Fruit fly (Drosophila melanogaster) whole organism, embryonic: ENCODE measurements around the gene TfIIA-S.

ENCODE experiments used
- Atf3 ChIP-seq: fragments of 200-800 bp; sonication (Bioruptor generic); optimal IDR thresholded peaks from 3 replicates; lab custom pipeline; 2016; ENCODE audit warnings: missing biosample characterization, missing genetic modification characterization
- BEAF-32 ChIP-seq: fragments of 200-800 bp; sonication (Bioruptor generic); optimal IDR thresholded peaks from 3 replicates; lab custom pipeline; 2017; ENCODE audit warnings: missing biosample characterization, missing genetic modification characterization, mild to moderate bottlenecking, moderate library complexity, missing genetic modification reagents
- Bteb2 ChIP-seq: fragments of 200-800 bp; sonication (Bioruptor generic); optimal IDR thresholded peaks from 2 replicates; lab custom pipeline; 2016; ENCODE audit warnings: missing biosample characterization, missing genetic modification characterization
- CG10565 ChIP-seq: fragments of 200-800 bp; sonication (Bioruptor generic); optimal IDR thresholded peaks from 3 replicates; lab custom pipeline; 2016; ENCODE audit warnings: missing biosample characterization, mild to moderate bottlenecking, missing genetic modification characterization
- CG10979 ChIP-seq: fragments of 200-800 bp; sonication (Bioruptor generic); optimal IDR thresholded peaks from 2 replicates; lab custom pipeline; 2018; ENCODE audit warnings: missing biosample characterization, mild to moderate bottlenecking, missing genetic modification characterization, moderate library complexity
- CG11398 ChIP-seq: fragments of 200-800 bp; sonication (Bioruptor generic); optimal IDR thresholded peaks from 2 replicates; lab custom pipeline; 2016; ENCODE audit warnings: missing biosample characterization, missing genetic modification characterization
- CG11723 ChIP-seq: fragments of 200-800 bp; sonication (Bioruptor generic); optimal IDR thresholded peaks from 2 replicates; lab custom pipeline; 2017; ENCODE audit warnings: missing biosample characterization, mild to moderate bottlenecking, missing genetic modification characterization
- CG13775 ChIP-seq: fragments of 200-800 bp; sonication (Bioruptor generic); optimal IDR thresholded peaks from 3 replicates; lab custom pipeline; 2017; ENCODE audit warnings: missing biosample characterization, mild to moderate bottlenecking, missing genetic modification characterization
- CG14965 ChIP-seq: fragments of 200-800 bp; sonication (Bioruptor generic); optimal IDR thresholded peaks from 2 replicates; lab custom pipeline; 2016; ENCODE audit warnings: missing biosample characterization, missing genetic modification characterization, borderline replicate concordance
- CG30403 ChIP-seq: fragments of 200-800 bp; sonication (Bioruptor generic); optimal IDR thresholded peaks from 3 replicates; lab custom pipeline; 2016; ENCODE audit warnings: missing biosample characterization, missing genetic modification characterization
- CG31224 ChIP-seq: fragments of 200-800 bp; sonication (Bioruptor generic); IDR thresholded peaks from 2 replicates; pipeline ENCODE4 v1.3.6; 2022; ENCODE audit warnings: missing biosample characterization, missing genetic modification characterization
- CG31441 ChIP-seq: fragments of 200-800 bp; sonication (Bioruptor generic); IDR thresholded peaks from 2 replicates; pipeline ENCODE4 v1.3.6; 2022; ENCODE audit warnings: missing biosample characterization, missing genetic modification characterization
- CG32772 ChIP-seq: fragments of 200-800 bp; sonication (Bioruptor generic); IDR thresholded peaks from 2 replicates; pipeline ENCODE4 v1.3.6; 2022; ENCODE audit warnings: missing biosample characterization, missing genetic modification characterization
- CG34422 ChIP-seq: fragments of 200-800 bp; sonication (Bioruptor generic); IDR thresholded peaks from 3 replicates; pipeline ENCODE4 v1.3.6; 2022; ENCODE audit warnings: missing biosample characterization, missing genetic modification characterization
- CG43689 ChIP-seq: fragments of 200-800 bp; sonication (Bioruptor generic); IDR thresholded peaks from 2 replicates; pipeline ENCODE4 v1.3.6; 2022; ENCODE audit warnings: missing biosample characterization, missing genetic modification characterization
- CG4820 ChIP-seq: fragments of 200-800 bp; sonication (Bioruptor generic); optimal IDR thresholded peaks from 3 replicates; lab custom pipeline; 2016; ENCODE audit warnings: missing biosample characterization, missing genetic modification characterization
- CG5245 ChIP-seq: fragments of 200-800 bp; sonication (Bioruptor generic); optimal IDR thresholded peaks from 3 replicates; lab custom pipeline; 2016; ENCODE audit warnings: missing biosample characterization, missing genetic modification characterization
- CG5953 ChIP-seq: fragments of 200-800 bp; sonication (Bioruptor generic); IDR thresholded peaks from 2 replicates; pipeline ENCODE4 v1.3.6; 2022; ENCODE audit warnings: missing biosample characterization, missing genetic modification characterization
- CG6854 ChIP-seq: fragments of 200-800 bp; sonication (Bioruptor generic); optimal IDR thresholded peaks from 3 replicates; lab custom pipeline; 2017; ENCODE audit warnings: missing biosample characterization, mild to moderate bottlenecking, missing genetic modification characterization
- CG7372 ChIP-seq: fragments of 200-800 bp; sonication (Bioruptor generic); IDR thresholded peaks from 2 replicates; pipeline ENCODE4 v1.3.6; 2022; ENCODE audit warnings: missing biosample characterization, missing genetic modification characterization
- Dek ChIP-seq: fragments of 200-800 bp; sonication (Bioruptor generic); optimal IDR thresholded peaks from 3 replicates; lab custom pipeline; 2019; ENCODE audit warnings: missing biosample characterization, mild to moderate bottlenecking, missing genetic modification characterization, moderate library complexity
- Dip3 ChIP-seq: fragments of 200-800 bp; sonication (Bioruptor generic); optimal IDR thresholded peaks from 3 replicates; lab custom pipeline; 2016; ENCODE audit warnings: missing biosample characterization, missing genetic modification characterization
- E2f1 ChIP-seq: fragments of 200-800 bp; sonication (Bioruptor generic); IDR thresholded peaks from 2 replicates; pipeline ENCODE4 v1.3.6; 2022; ENCODE audit warnings: missing biosample characterization, missing genetic modification characterization
- Fer2 ChIP-seq: fragments of 200-800 bp; sonication (Bioruptor generic); optimal IDR thresholded peaks from 2 replicates; lab custom pipeline; 2018; ENCODE audit warnings: missing biosample characterization, mild to moderate bottlenecking, missing genetic modification characterization, moderate library complexity
- H15 ChIP-seq: fragments of 200-800 bp; sonication (Bioruptor generic); IDR thresholded peaks from 3 replicates; pipeline ENCODE4 v1.3.6; 2022; ENCODE audit warnings: missing biosample characterization, missing genetic modification characterization
- HHEX ChIP-seq: fragments of 200-800 bp; sonication (Bioruptor generic); optimal IDR thresholded peaks from 3 replicates; lab custom pipeline; 2017; ENCODE audit warnings: missing biosample characterization, mild to moderate bottlenecking, missing genetic modification characterization, missing genetic modification reagents
- Hr3 ChIP-seq: fragments of 200-800 bp; sonication (Bioruptor generic); optimal IDR thresholded peaks from 3 replicates; lab custom pipeline; 2016; ENCODE audit warnings: missing biosample characterization, missing genetic modification characterization
- Lpt ChIP-seq: fragments of >200 bp; optimal IDR thresholded peaks from 2 replicates; lab custom pipeline; 2018; ENCODE audit warnings: missing biosample characterization, missing genetic modification characterization
- MESR4 ChIP-seq: fragments of 200-800 bp; sonication (Bioruptor generic); optimal IDR thresholded peaks from 2 replicates; lab custom pipeline; 2018; ENCODE audit warnings: missing biosample characterization, mild to moderate bottlenecking, missing genetic modification characterization, moderate library complexity
- MTF-1 ChIP-seq: fragments of 200-800 bp; sonication (Bioruptor generic); optimal IDR thresholded peaks from 2 replicates; lab custom pipeline; 2018; ENCODE audit warnings: missing biosample characterization, mild to moderate bottlenecking, missing genetic modification characterization, borderline replicate concordance
- Oaz ChIP-seq: fragments of 200-800 bp; sonication (Bioruptor generic); IDR thresholded peaks from 2 replicates; pipeline ENCODE4 v1.3.6; 2022; ENCODE audit warnings: missing biosample characterization, missing genetic modification characterization
- Optix ChIP-seq: fragments of 200-800 bp; sonication (Bioruptor generic); IDR thresholded peaks from 3 replicates; pipeline ENCODE4 v1.3.6; 2022; ENCODE audit warnings: missing biosample characterization, missing genetic modification characterization
- Sox102F ChIP-seq: fragments of 200-800 bp; sonication (Bioruptor generic); optimal IDR thresholded peaks from 2 replicates; lab custom pipeline; 2018; ENCODE audit warnings: missing biosample characterization, mild to moderate bottlenecking, missing genetic modification characterization, moderate library complexity
- Xbp1 ChIP-seq: fragments of 200-800 bp; sonication (Bioruptor generic); optimal IDR thresholded peaks from 3 replicates; lab custom pipeline; 2016; ENCODE audit warnings: missing biosample characterization, mild to moderate bottlenecking, missing genetic modification characterization
- ab ChIP-seq: fragments of 200-800 bp; sonication (Bioruptor generic); optimal IDR thresholded peaks from 2 replicates; lab custom pipeline; 2016; ENCODE audit warnings: missing biosample characterization, missing genetic modification characterization
- az2 ChIP-seq: fragments of 200-800 bp; sonication (Bioruptor generic); optimal IDR thresholded peaks from 3 replicates; lab custom pipeline; 2016; ENCODE audit warnings: missing biosample characterization, missing genetic modification characterization
- chn ChIP-seq: fragments of 200-800 bp; sonication (Bioruptor generic); optimal IDR thresholded peaks from 2 replicates; lab custom pipeline; 2016; ENCODE audit warnings: missing biosample characterization, missing genetic modification characterization
- crp ChIP-seq, 2 experiments: fragments of 200-800 bp; sonication (Bioruptor generic); optimal IDR thresholded peaks; 2 replicates in 1 of 2; 3 replicates in 1 of 2; lab custom pipeline; 2017; ENCODE audit warnings: missing biosample characterization in 2 of 2, missing genetic modification characterization in 2 of 2, mild to moderate bottlenecking in 1 of 2, moderate library complexity in 1 of 2
- dimm ChIP-seq: fragments of 200-800 bp; sonication (Bioruptor generic); IDR thresholded peaks from 2 replicates; pipeline ENCODE4 v1.3.6; 2022; ENCODE audit warnings: missing biosample characterization, missing genetic modification characterization
- fd64A ChIP-seq: fragments of 200-800 bp; sonication (Bioruptor generic); optimal IDR thresholded peaks from 3 replicates; lab custom pipeline; 2018; ENCODE audit warnings: missing biosample characterization, mild to moderate bottlenecking, missing genetic modification characterization
- fru ChIP-seq: fragments of >200 bp; optimal IDR thresholded peaks from 2 replicates; lab custom pipeline; 2017
- gcm2 ChIP-seq: fragments of 200-800 bp; sonication (Bioruptor generic); optimal IDR thresholded peaks from 2 replicates; lab custom pipeline; 2016; ENCODE audit warnings: missing biosample characterization, missing genetic modification characterization
- gt ChIP-seq: fragments of 200-800 bp; sonication (Bioruptor generic); IDR thresholded peaks from 2 replicates; pipeline ENCODE4 v1.3.6; 2022; ENCODE audit warnings: missing biosample characterization, missing genetic modification characterization
- kni ChIP-seq: fragments of 200-800 bp; sonication (Bioruptor generic); optimal IDR thresholded peaks from 3 replicates; lab custom pipeline; 2017; ENCODE audit warnings: mild to moderate bottlenecking, missing biosample characterization, missing genetic modification reagents, missing genetic modification characterization
- lola ChIP-seq, 3 experiments: fragments of >200 bp in 2 of 3; fragments of 200-800 bp in 1 of 3; sonication (Bioruptor generic) in 1 of 3; optimal IDR thresholded peaks; 2 replicates each; lab custom pipeline; 2017 to 2019; ENCODE audit warnings: missing biosample characterization in 3 of 3, missing genetic modification characterization in 3 of 3, mild to moderate bottlenecking in 1 of 3, moderate library complexity in 1 of 3
- mirr ChIP-seq: fragments of 200-800 bp; sonication (Bioruptor generic); optimal IDR thresholded peaks from 3 replicates; lab custom pipeline; 2018; ENCODE audit warnings: missing biosample characterization, mild to moderate bottlenecking, missing genetic modification characterization
- sens-2 ChIP-seq: fragments of 200-800 bp; sonication (Bioruptor generic); IDR thresholded peaks from 2 replicates; pipeline ENCODE4 v1.3.6; 2022; ENCODE audit warnings: missing biosample characterization, missing genetic modification characterization
- slp2 ChIP-seq: fragments of 200-800 bp; sonication (Bioruptor generic); optimal IDR thresholded peaks from 2 replicates; lab custom pipeline; 2016; ENCODE audit warnings: missing biosample characterization, missing genetic modification characterization
- tup ChIP-seq: fragments of 200-800 bp; sonication (Bioruptor generic); optimal IDR thresholded peaks from 2 replicates; lab custom pipeline; 2016; ENCODE audit warnings: missing biosample characterization, mild to moderate bottlenecking, missing genetic modification characterization, moderate library complexity
- twi ChIP-seq: fragments of 200-800 bp; optimal IDR thresholded peaks from 2 replicates; lab custom pipeline; 2019; ENCODE audit warnings: missing biosample characterization, mild to moderate bottlenecking, missing genetic modification characterization, moderate library complexity
- unc-4 ChIP-seq: fragments of 200-800 bp; sonication (Bioruptor generic); IDR thresholded peaks from 2 replicates; pipeline ENCODE4 v1.3.6; 2022; ENCODE audit warnings: missing biosample characterization, missing genetic modification characterization; ENCODE audit not compliant: partially characterized antibody
- zfh2 ChIP-seq: fragments of 200-800 bp; sonication (Bioruptor generic); optimal IDR thresholded peaks from 2 replicates; lab custom pipeline; 2016; ENCODE audit warnings: missing biosample characterization, missing genetic modification characterization

Gene TfIIA-S

dm6 chr3R:23887096-23887421 is 3.8 kb downstream of the TfIIA-S start (continued):
- TF ChIP-seq unc-4 (no peak), Hr3 (peak; percentile 94), CG11398 (GFP tag; lab: Kevin White, UChicago) (no peak), tup (GFP tag; lab: Kevin White, UChicago) (peak; percentile 69), zfh2 (GFP tag; lab: Kevin White, UChicago) (no peak), CG13775 (GFP tag; lab: Kevin White, UChicago) (peak; percentile 88), BEAF-32 (GFP tag; lab: Kevin White, UChicago) (no peak), fd64A (peak; percentile 78), Fer2 (tag; lab: Kevin White, UChicago) (peak; percentile 74), CG34422 (GFP tag; lab: Robert Waterston, UW) (peak; percentile 96), CG6854 (GFP tag; lab: Kevin White, UChicago) (peak; percentile 69), Dip3 (GFP tag; lab: Kevin White, UChicago) (no peak), crp (GFP tag; optimal IDR thresholded peaks at IDR 0.05; lab: Kevin White, UChicago) (peak in 1 of 2 experiments; percentile 47), Lpt (GFP tag; lab: Kevin White, UChicago) (no peak), CG32772 (peak; percentile 92), dimm (peak; percentile 87), Sox102F (GFP tag; lab: Kevin White, UChicago) (peak; percentile 96), CG7372 (GFP tag; lab: Robert Waterston, UW) (peak; percentile 87), CG4820 (GFP tag; lab: Kevin White, UChicago) (peak; percentile 91), CG10979 (tag; lab: Kevin White, UChicago) (peak; percentile 99), az2 (peak; percentile 94), H15 (GFP tag; lab: Robert Waterston, UW) (peak; percentile 95), CG31441 (GFP tag; lab: Robert Waterston, UW) (peak; percentile 91), lola (GFP tag; optimal IDR thresholded peaks at IDR 0.05; lab: Kevin White, UChicago) (peak in 1 of 3 experiments; percentile 98), gcm2 (GFP tag; lab: Kevin White, UChicago) (no peak), chn (GFP tag; lab: Kevin White, UChicago) (peak; percentile 67), twi (tag; lab: Kevin White, UChicago) (peak; percentile 86), CG14965 (GFP tag; lab: Kevin White, UChicago) (no peak), mirr (no peak), MTF-1 (GFP tag; lab: Kevin White, UChicago) (peak; percentile 89), HHEX (GFP tag; lab: Kevin White, UChicago) (peak; percentile 81), sens-2 (peak; percentile 92), kni (GFP tag; lab: Kevin White, UChicago) (no peak), CG5245 (GFP tag; lab: Kevin White, UChicago) (peak; percentile 88), ab (no peak), Optix (GFP tag; lab: Robert Waterston, UW) (peak; percentile 72; the same call in 2 of the 3 replicates), Atf3 (GFP tag; lab: Kevin White, UChicago) (peak; percentile 19), MESR4 (GFP tag; lab: Kevin White, UChicago) (peak; percentile 20), CG5953 (GFP tag; lab: Robert Waterston, UW) (peak; percentile 81), Xbp1 (peak; percentile 92), CG31224 (GFP tag; lab: Robert Waterston, UW) (peak; percentile 77), Oaz (GFP tag; lab: Robert Waterston, UW) (0 out of 2 replicates have a peak, but pooled peaks have one; percentile 14), E2f1 (GFP tag; lab: Robert Waterston, UW) (peak; percentile 94), CG11723 (peak; percentile 71), CG30403 (peak; percentile 89), gt (GFP tag; lab: Robert Waterston, UW) (peak; percentile 82), Bteb2 (GFP tag; lab: Kevin White, UChicago) (peak; percentile 22), CG10565 (GFP tag; lab: Kevin White, UChicago) (peak; percentile 76), fru (lab: Kevin White, UChicago) (no peak), Dek (tag; lab: Kevin White, UChicago) (peak; percentile 84), CG43689 (GFP tag; lab: Robert Waterston, UW) (0 out of 2 replicates have a peak, but pooled peaks have one; percentile 41), slp2 (GFP tag; lab: Kevin White, UChicago) (no peak)
